Worm (Caenorhabditis elegans) whole organism, young adult: ENCODE data around the gene F26A10.2.

Experiments
- F39B2.1 ChIP-seq: fragments of 200-800 bp; sonication (Bioruptor generic); IDR thresholded peaks from 2 replicates; pipeline ENCODE4 v1.3.6; 2022; ENCODE audit warnings: missing genetic modification reagents, missing genetic modification characterization, missing compliant biosample characterization
- ama-1 ChIP-seq, 3 experiments: fragments of 150-350 bp in 1 of 3; sonication (generic microtip) in 2 of 3; optimal IDR thresholded peaks; 2 replicates each; lab custom pipeline; 2014 to 2018; ENCODE audit warnings: missing biosample characterization in 2 of 3, missing genetic modification characterization in 2 of 3, missing genetic modification reagents in 2 of 3
- ceh-40 ChIP-seq: fragments of 200-800 bp; sonication (Bioruptor generic); IDR thresholded peaks from 2 replicates; pipeline ENCODE4 v1.3.6; 2022; ENCODE audit warnings: missing genetic modification characterization, missing compliant biosample characterization
- egl-18 ChIP-seq: fragments of 200-800 bp; sonication (Bioruptor generic); IDR thresholded peaks from 2 replicates; pipeline ENCODE4 v1.3.6; 2022; ENCODE audit warnings: missing genetic modification reagents, missing genetic modification characterization, missing compliant biosample characterization
- ets-4 ChIP-seq: fragments of 200-800 bp; sonication (Bioruptor generic); optimal IDR thresholded peaks from 2 replicates; lab custom pipeline; 2018; ENCODE audit warnings: mild to moderate bottlenecking, missing genetic modification characterization, missing compliant biosample characterization
- fkh-3 ChIP-seq: sonication (generic microtip); optimal IDR thresholded peaks from 2 replicates; lab custom pipeline; 2016; ENCODE audit warnings: mild to moderate bottlenecking, missing genetic modification characterization, missing compliant biosample characterization
- hrde-1 ChIP-seq: sonication (generic microtip); optimal IDR thresholded peaks from 2 replicates; lab custom pipeline; 2016; ENCODE audit warnings: missing genetic modification characterization, mild to moderate bottlenecking, missing compliant biosample characterization, moderate library complexity, missing genotype, missing genetic modification reagents, borderline replicate concordance
- snpc-4 ChIP-seq, 5 experiments: fragments of 150-350 bp in 1 of 5; sonication (generic microtip) in 4 of 5; optimal IDR thresholded peaks; 2 replicates each; lab custom pipeline; 2014 to 2018; ENCODE audit warnings: missing genetic modification characterization in 5 of 5, missing biosample characterization in 3 of 5, antibody characterized with exemption in 2 of 5, mild to moderate bottlenecking in 2 of 5, missing compliant biosample characterization in 2 of 5, missing genotype in 2 of 5, moderate library complexity in 2 of 5, missing genetic modification reagents in 1 of 5

DNA sequence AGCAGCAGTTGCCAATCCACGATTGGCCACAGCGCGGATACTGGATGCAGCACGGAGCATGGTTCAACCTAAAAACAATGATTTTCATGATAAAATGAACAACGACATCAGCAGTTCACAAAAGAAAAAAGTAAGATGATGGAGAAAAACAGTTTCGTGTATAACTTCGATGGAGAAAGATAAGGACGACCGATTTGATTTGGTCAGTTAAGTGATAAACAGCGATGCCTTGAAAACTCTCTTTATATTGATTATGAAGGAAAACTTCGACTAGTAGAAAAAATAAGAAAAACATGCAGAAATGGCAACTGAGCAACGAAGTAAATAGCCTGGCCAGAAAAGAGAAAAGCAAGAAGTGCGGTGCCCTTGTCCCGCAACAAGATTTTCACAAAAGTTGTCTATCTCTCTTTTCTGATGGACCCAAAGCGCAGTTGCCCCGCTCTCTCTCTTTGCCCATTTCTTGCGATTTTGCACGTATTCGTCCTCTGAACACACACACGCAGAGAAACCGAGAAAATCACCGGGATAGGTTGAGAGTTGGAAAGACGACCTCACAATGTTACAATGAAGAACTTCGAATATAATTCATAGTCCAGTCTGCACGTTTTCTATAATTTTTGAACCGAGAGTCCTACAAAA is 15.8 kb upstream of the F26A10.2 start, which contains the start of gene pcca-1:
- TF ChIP-seq snpc-4 (GFP tag; optimal IDR thresholded peaks at IDR 0.05; lab: Kevin White, UChicago) = no peak
- no peak for TF ChIP-seq snpc-4 (tag; optimal IDR thresholded peaks at IDR 0.05; lab: Kevin White, UChicago)
- TF ChIP-seq fkh-3 (tag; lab: Kevin White, UChicago) = no peak
- peak; percentile 32 for TF ChIP-seq ama-1 (optimal IDR thresholded peaks at IDR 0.05; lab: Kevin White, UChicago)
- TF ChIP-seq ama-1 (GFP tag; optimal IDR thresholded peaks at IDR 0.05; lab: Kevin White, UChicago) = no peak
- no peak for TF ChIP-seq ceh-40 (GFP tag; lab: Robert Waterston, UW)
- no peak for TF ChIP-seq F39B2.1 (GFP tag; lab: Robert Waterston, UW)
- no peak for TF ChIP-seq egl-18 (GFP tag; lab: Robert Waterston, UW)
- no peak for TF ChIP-seq ets-4 (GFP tag; lab: Kevin White, UChicago)
- TF ChIP-seq hrde-1 = no peak
